Fruit fly (Drosophila melanogaster) whole organism, embryonic: ENCODE results near the gene Dnai2.

Experiments used
- Adf1 ChIP-seq: fragments of 200-800 bp; sonication (Bioruptor generic); IDR thresholded peaks from 2 replicates; pipeline ENCODE4 v1.3.6; 2022; ENCODE audit warnings: missing biosample characterization, missing genetic modification characterization
- C15 ChIP-seq: fragments of 200-800 bp; sonication (Bioruptor generic); IDR thresholded peaks from 3 replicates; pipeline ENCODE4 v1.3.6; 2022; ENCODE audit warnings: missing biosample characterization, missing genetic modification characterization
- CG10462 ChIP-seq: fragments of 200-800 bp; sonication (Bioruptor generic); optimal IDR thresholded peaks from 2 replicates; lab custom pipeline; 2016; ENCODE audit warnings: missing biosample characterization, missing genetic modification characterization
- CG11085 ChIP-seq: fragments of 200-800 bp; sonication (Bioruptor generic); IDR thresholded peaks from 2 replicates; pipeline ENCODE4 v1.3.6; 2022; ENCODE audit warnings: missing biosample characterization, missing genetic modification characterization
- CG12219 ChIP-seq: fragments of 200-800 bp; sonication (Bioruptor generic); optimal IDR thresholded peaks from 3 replicates; lab custom pipeline; 2018; ENCODE audit warnings: missing biosample characterization, mild to moderate bottlenecking, missing genetic modification characterization
- CG13287 ChIP-seq: fragments of 200-800 bp; sonication (Bioruptor generic); IDR thresholded peaks from 2 replicates; pipeline ENCODE4 v1.3.6; 2022; ENCODE audit warnings: missing biosample characterization, missing genetic modification characterization; ENCODE audit not compliant: partially characterized antibody
- CG18599 ChIP-seq: fragments of 200-800 bp; sonication (Bioruptor generic); optimal IDR thresholded peaks from 3 replicates; lab custom pipeline; 2017; ENCODE audit warnings: missing biosample characterization, missing genetic modification characterization, mild to moderate bottlenecking, moderate library complexity, missing genetic modification reagents
- CG3163 ChIP-seq: fragments of 200-800 bp; sonication (Bioruptor generic); optimal IDR thresholded peaks from 3 replicates; lab custom pipeline; 2016; ENCODE audit warnings: missing biosample characterization, missing genetic modification characterization
- CG3281 ChIP-seq: fragments of 200-800 bp; sonication (Bioruptor generic); optimal IDR thresholded peaks from 3 replicates; lab custom pipeline; 2017; ENCODE audit warnings: missing biosample characterization, mild to moderate bottlenecking, missing genetic modification characterization
- CG33213 ChIP-seq: fragments of 200-800 bp; sonication (Bioruptor generic); optimal IDR thresholded peaks from 3 replicates; lab custom pipeline; 2016; ENCODE audit warnings: missing biosample characterization, missing genetic modification characterization
- CG34376 ChIP-seq: fragments of 200-800 bp; sonication (Bioruptor generic); optimal IDR thresholded peaks from 2 replicates; lab custom pipeline; 2018; ENCODE audit warnings: missing biosample characterization, mild to moderate bottlenecking, missing genetic modification characterization
- CG4617 ChIP-seq: fragments of 200-800 bp; sonication (Bioruptor generic); optimal IDR thresholded peaks from 3 replicates; lab custom pipeline; 2016; ENCODE audit warnings: missing biosample characterization, missing genetic modification characterization, borderline replicate concordance
- CG6813 ChIP-seq: fragments of 200-800 bp; sonication (Bioruptor generic); optimal IDR thresholded peaks from 2 replicates; lab custom pipeline; 2017; ENCODE audit warnings: missing biosample characterization, missing genetic modification characterization, mild to moderate bottlenecking, moderate library complexity, missing genetic modification reagents
- CG9817 ChIP-seq: fragments of 200-800 bp; sonication (Bioruptor generic); optimal IDR thresholded peaks from 2 replicates; lab custom pipeline; 2018; ENCODE audit warnings: missing biosample characterization, mild to moderate bottlenecking, missing genetic modification characterization, moderate library complexity
- CG9932 ChIP-seq: fragments of 200-800 bp; sonication (Bioruptor generic); IDR thresholded peaks from 2 replicates; pipeline ENCODE4 v1.3.6; 2022; ENCODE audit warnings: missing biosample characterization, missing genetic modification characterization
- Camta ChIP-seq: fragments of 200-800 bp; sonication (Bioruptor generic); optimal IDR thresholded peaks from 2 replicates; lab custom pipeline; 2016; ENCODE audit warnings: missing biosample characterization, missing genetic modification characterization
- CrebB ChIP-seq: fragments of 200-800 bp; sonication (Bioruptor generic); optimal IDR thresholded peaks from 3 replicates; lab custom pipeline; 2018; ENCODE audit warnings: missing biosample characterization, mild to moderate bottlenecking, missing genetic modification characterization
- Dref ChIP-seq: fragments of 200-800 bp; sonication (Bioruptor generic); IDR thresholded peaks from 2 replicates; pipeline ENCODE4 v1.3.6; 2022; ENCODE audit warnings: missing biosample characterization, missing genetic modification characterization
- ERR ChIP-seq: fragments of 200-800 bp; sonication (Bioruptor generic); optimal IDR thresholded peaks from 2 replicates; lab custom pipeline; 2016; ENCODE audit warnings: missing biosample characterization, missing genetic modification characterization
- Ets97D ChIP-seq: fragments of 200-800 bp; sonication (Bioruptor generic); optimal IDR thresholded peaks from 3 replicates; lab custom pipeline; 2016; ENCODE audit warnings: missing biosample characterization, missing genetic modification characterization
- H15 ChIP-seq: fragments of 200-800 bp; sonication (Bioruptor generic); IDR thresholded peaks from 3 replicates; pipeline ENCODE4 v1.3.6; 2022; ENCODE audit warnings: missing biosample characterization, missing genetic modification characterization
- HLHmδ ChIP-seq: fragments of 200-800 bp; sonication (Bioruptor generic); optimal IDR thresholded peaks from 2 replicates; lab custom pipeline; 2018; ENCODE audit warnings: missing biosample characterization, mild to moderate bottlenecking, missing genetic modification characterization, moderate library complexity
- Hmr ChIP-seq: fragments of 200-800 bp; sonication (Bioruptor generic); optimal IDR thresholded peaks from 3 replicates; lab custom pipeline; 2017; ENCODE audit warnings: mild to moderate bottlenecking, missing biosample characterization, missing genetic modification reagents, missing genetic modification characterization
- Hr3 ChIP-seq: fragments of 200-800 bp; sonication (Bioruptor generic); optimal IDR thresholded peaks from 3 replicates; lab custom pipeline; 2016; ENCODE audit warnings: missing biosample characterization, missing genetic modification characterization
- Hr51 ChIP-seq, 2 experiments: fragments of 200-800 bp; sonication (Bioruptor generic); optimal IDR thresholded peaks; 2 replicates in 1 of 2; 3 replicates in 1 of 2; lab custom pipeline; 2016 to 2018; ENCODE audit warnings: missing biosample characterization in 2 of 2, missing genetic modification characterization in 2 of 2, mild to moderate bottlenecking in 1 of 2, moderate library complexity in 1 of 2
- MBD-R2 ChIP-seq: fragments of 200-800 bp; sonication (Bioruptor generic); IDR thresholded peaks from 2 replicates; pipeline ENCODE4 v1.3.6; 2022; ENCODE audit warnings: missing biosample characterization, missing genetic modification characterization
- MESR4 ChIP-seq: fragments of 200-800 bp; sonication (Bioruptor generic); optimal IDR thresholded peaks from 2 replicates; lab custom pipeline; 2018; ENCODE audit warnings: missing biosample characterization, mild to moderate bottlenecking, missing genetic modification characterization, moderate library complexity
- Med ChIP-seq: fragments of 200-800 bp; sonication (Bioruptor generic); peaks from one replicate; lab custom pipeline; 2016; ENCODE audit warnings: missing biosample characterization, missing genetic modification characterization, mild to moderate bottlenecking, inconsistent platforms, moderate library complexity
- Meics ChIP-seq: fragments of 200-800 bp; sonication (Bioruptor generic); optimal IDR thresholded peaks from 2 replicates; lab custom pipeline; 2017; ENCODE audit warnings: missing biosample characterization, mild to moderate bottlenecking, missing genetic modification characterization
- Sox102F ChIP-seq: fragments of 200-800 bp; sonication (Bioruptor generic); optimal IDR thresholded peaks from 2 replicates; lab custom pipeline; 2018; ENCODE audit warnings: missing biosample characterization, mild to moderate bottlenecking, missing genetic modification characterization, moderate library complexity
- Xbp1 ChIP-seq: fragments of 200-800 bp; sonication (Bioruptor generic); optimal IDR thresholded peaks from 3 replicates; lab custom pipeline; 2016; ENCODE audit warnings: missing biosample characterization, mild to moderate bottlenecking, missing genetic modification characterization
- ash1 ChIP-seq: fragments of 200-800 bp; sonication (Bioruptor generic); optimal IDR thresholded peaks from 2 replicates; lab custom pipeline; 2018; ENCODE audit warnings: missing biosample characterization, mild to moderate bottlenecking, missing genetic modification characterization
- btn ChIP-seq: fragments of 200-800 bp; sonication (Bioruptor generic); optimal IDR thresholded peaks from 2 replicates; lab custom pipeline; 2016; ENCODE audit warnings: missing biosample characterization, missing genetic modification characterization
- cas ChIP-seq: fragments of 200-800 bp; sonication (Bioruptor generic); IDR thresholded peaks from 2 replicates; pipeline ENCODE4 v1.3.6; 2022; ENCODE audit warnings: missing biosample characterization, missing genetic modification characterization
- crp ChIP-seq, 2 experiments: fragments of 200-800 bp; sonication (Bioruptor generic); optimal IDR thresholded peaks; 2 replicates in 1 of 2; 3 replicates in 1 of 2; lab custom pipeline; 2017; ENCODE audit warnings: missing biosample characterization in 2 of 2, missing genetic modification characterization in 2 of 2, mild to moderate bottlenecking in 1 of 2, moderate library complexity in 1 of 2
- dimm ChIP-seq: fragments of 200-800 bp; sonication (Bioruptor generic); IDR thresholded peaks from 2 replicates; pipeline ENCODE4 v1.3.6; 2022; ENCODE audit warnings: missing biosample characterization, missing genetic modification characterization
- disco-r ChIP-seq: fragments of 200-800 bp; sonication (Bioruptor generic); optimal IDR thresholded peaks from 2 replicates; lab custom pipeline; 2016; ENCODE audit warnings: missing biosample characterization, missing genetic modification characterization
- fd102C ChIP-seq: fragments of 200-800 bp; sonication (Bioruptor generic); optimal IDR thresholded peaks from 2 replicates; lab custom pipeline; 2018; ENCODE audit warnings: missing biosample characterization, mild to moderate bottlenecking, missing genetic modification characterization, moderate library complexity
- gsb ChIP-seq: fragments of 200-800 bp; sonication (Bioruptor generic); IDR thresholded peaks from 2 replicates; pipeline ENCODE4 v1.3.6; 2022; ENCODE audit warnings: missing biosample characterization, missing genetic modification characterization
- ken ChIP-seq: fragments of 200-800 bp; sonication (Bioruptor generic); IDR thresholded peaks from 3 replicates; pipeline ENCODE4 v1.3.6; 2022; ENCODE audit warnings: missing biosample characterization, missing genetic modification characterization
- klu ChIP-seq: fragments of 200-800 bp; sonication (Bioruptor generic); IDR thresholded peaks from 2 replicates; pipeline ENCODE4 v1.3.6; 2022; ENCODE audit warnings: missing biosample characterization, missing genetic modification characterization
- mirr ChIP-seq: fragments of 200-800 bp; sonication (Bioruptor generic); optimal IDR thresholded peaks from 3 replicates; lab custom pipeline; 2018; ENCODE audit warnings: missing biosample characterization, mild to moderate bottlenecking, missing genetic modification characterization
- org-1 ChIP-seq: fragments of 200-800 bp; sonication (Bioruptor generic); optimal IDR thresholded peaks from 2 replicates; lab custom pipeline; 2017; ENCODE audit warnings: missing biosample characterization, missing genetic modification characterization
- peb ChIP-seq: fragments of 200-800 bp; sonication (Bioruptor generic); IDR thresholded peaks from 2 replicates; pipeline ENCODE4 v1.3.6; 2022; ENCODE audit warnings: missing biosample characterization, missing genetic modification characterization
- pzg ChIP-seq: fragments of 200-800 bp; sonication (Bioruptor generic); optimal IDR thresholded peaks from 3 replicates; lab custom pipeline; 2018; ENCODE audit warnings: missing biosample characterization, mild to moderate bottlenecking, missing genetic modification characterization, moderate library complexity
- schlank ChIP-seq: fragments of 200-800 bp; sonication (Bioruptor generic); optimal IDR thresholded peaks from 2 replicates; lab custom pipeline; 2018; ENCODE audit warnings: missing biosample characterization, mild to moderate bottlenecking, missing genetic modification characterization
- slbo ChIP-seq: fragments of 200-800 bp; sonication (Bioruptor generic); IDR thresholded peaks from 2 replicates; pipeline ENCODE4 v1.3.6; 2022; ENCODE audit warnings: missing biosample characterization, missing genetic modification characterization
- slou ChIP-seq: fragments of 200-800 bp; sonication (Bioruptor generic); optimal IDR thresholded peaks from 3 replicates; lab custom pipeline; 2016; ENCODE audit warnings: missing biosample characterization, missing genetic modification characterization
- stwl ChIP-seq: fragments of 200-800 bp; sonication (Bioruptor generic); optimal IDR thresholded peaks from 3 replicates; lab custom pipeline; 2018; ENCODE audit warnings: missing biosample characterization, mild to moderate bottlenecking, missing genetic modification characterization, moderate library complexity
- unc-4 ChIP-seq: fragments of 200-800 bp; sonication (Bioruptor generic); IDR thresholded peaks from 2 replicates; pipeline ENCODE4 v1.3.6; 2022; ENCODE audit warnings: missing biosample characterization, missing genetic modification characterization; ENCODE audit not compliant: partially characterized antibody

Dnai2 gene

dm6 chr3L:11707978-11708632 is 9.0 kb upstream of the Dnai2 start, which contains the start of gene CG11658 (continued):
- TF ChIP-seq CG11085 (GFP tag; lab: Robert Waterston, UW) (no peak), MESR4 (GFP tag; lab: Kevin White, UChicago) (peak; percentile 49), pzg (GFP tag; lab: Kevin White, UChicago) (no peak), CG10462 (GFP tag; lab: Kevin White, UChicago) (no peak), ash1 (GFP tag; lab: Kevin White, UChicago) (no peak), slou (GFP tag; lab: Kevin White, UChicago) (no peak), ERR (GFP tag; lab: Kevin White, UChicago) (no peak), Hmr (GFP tag; lab: Kevin White, UChicago) (peak; percentile 43), CG4617 (GFP tag; lab: Kevin White, UChicago) (no peak), Med (GFP tag; lab: Kevin White, UChicago) (peak; percentile 57), H15 (GFP tag; lab: Robert Waterston, UW) (no peak), mirr (GFP tag; lab: Kevin White, UChicago) (no peak), unc-4 (GFP tag; lab: Robert Waterston, UW) (0 out of 2 replicates have a peak, but pooled peaks have one; percentile 20), CG9817 (no peak), CG3163 (GFP tag; lab: Kevin White, UChicago) (no peak), Ets97D (GFP tag; lab: Kevin White, UChicago) (no peak), Sox102F (GFP tag; lab: Kevin White, UChicago) (no peak), CG6813 (GFP tag; lab: Kevin White, UChicago) (no peak), CrebB (tag; lab: Kevin White, UChicago) (no peak), cas (GFP tag; lab: Robert Waterston, UW) (no peak), fd102C (GFP tag; lab: Kevin White, UChicago) (no peak), CG13287 (GFP tag; lab: Robert Waterston, UW) (peak; percentile 46), CG18599 (peak; percentile 23), crp (GFP tag; optimal IDR thresholded peaks at IDR 0.05; lab: Kevin White, UChicago) (peak in 1 of 2 experiments; percentile 84), peb (GFP tag; lab: Robert Waterston, UW) (no peak), stwl (no peak), Dref (GFP tag; lab: Robert Waterston, UW) (no peak), disco-r (GFP tag; lab: Kevin White, UChicago) (no peak), CG34376 (GFP tag; lab: Kevin White, UChicago) (peak; percentile 68), CG33213 (no peak), Hr51 (GFP tag; optimal IDR thresholded peaks at IDR 0.05; lab: Kevin White, UChicago) (no peak), Adf1 (no peak; the same call in 1 of the 2 replicates), Camta (no peak), dimm (GFP tag; lab: Robert Waterston, UW) (no peak), gsb (GFP tag; lab: Robert Waterston, UW) (0 out of 2 replicates have a peak, but pooled peaks have one; percentile 11), Xbp1 (GFP tag; lab: Kevin White, UChicago) (no peak), Hr3 (GFP tag; lab: Kevin White, UChicago) (no peak), btn (GFP tag; lab: Kevin White, UChicago) (no peak), CG3281 (GFP tag; lab: Kevin White, UChicago) (peak; percentile 5), CG9932 (no peak), klu (no peak), HLHmδ (peak; percentile 36), ken (no peak), MBD-R2 (peak; percentile 16; the same call in 1 of the 2 replicates), org-1 (GFP tag; lab: Kevin White, UChicago) (peak; percentile 10), C15 (GFP tag; lab: Robert Waterston, UW) (no peak), Meics (GFP tag; lab: Kevin White, UChicago) (no peak), schlank (tag; lab: Kevin White, UChicago) (no peak), slbo (no peak), CG12219 (GFP tag; lab: Kevin White, UChicago) (no peak)
